Fruit fly (Drosophila melanogaster) whole organism, embryonic: ENCODE measurements around the gene Atg14.

Experiments used
- CG10979 ChIP-seq: fragments of 200-800 bp; sonication (Bioruptor generic); optimal IDR thresholded peaks from 2 replicates; lab custom pipeline; 2018; ENCODE audit warnings: missing biosample characterization, mild to moderate bottlenecking, missing genetic modification characterization, moderate library complexity
- CG11456 ChIP-seq: fragments of 200-800 bp; sonication (Bioruptor generic); IDR thresholded peaks from 3 replicates; pipeline ENCODE4 v1.3.6; 2022; ENCODE audit warnings: missing biosample characterization, missing genetic modification characterization
- CG14667 ChIP-seq: fragments of 200-800 bp; sonication (Bioruptor generic); IDR thresholded peaks from 2 replicates; pipeline ENCODE4 v1.3.6; 2022; ENCODE audit warnings: missing biosample characterization, missing genetic modification characterization
- CG14860 ChIP-seq: fragments of 200-800 bp; sonication (Bioruptor generic); IDR thresholded peaks from 3 replicates; pipeline ENCODE4 v1.3.6; 2022; ENCODE audit warnings: missing biosample characterization, missing genetic modification characterization; ENCODE audit not compliant: partially characterized antibody
- CG15696 ChIP-seq: fragments of 200-800 bp; sonication (Bioruptor generic); optimal IDR thresholded peaks from 2 replicates; lab custom pipeline; 2019; ENCODE audit warnings: missing biosample characterization, mild to moderate bottlenecking, missing genetic modification characterization, moderate library complexity
- CG1647 ChIP-seq: fragments of 200-800 bp; sonication (Bioruptor generic); optimal IDR thresholded peaks from 3 replicates; lab custom pipeline; 2016; ENCODE audit warnings: missing biosample characterization, missing genetic modification characterization
- CG17186 ChIP-seq: fragments of 200-800 bp; sonication (Bioruptor generic); optimal IDR thresholded peaks from 3 replicates; lab custom pipeline; 2017; ENCODE audit warnings: missing biosample characterization, missing genetic modification reagents, missing genetic modification characterization
- CG17612 ChIP-seq: fragments of 200-800 bp; sonication (Bioruptor generic); IDR thresholded peaks from 2 replicates; pipeline ENCODE4 v1.3.6; 2022; ENCODE audit warnings: missing biosample characterization, missing genetic modification characterization
- CG17829 ChIP-seq: fragments of 200-800 bp; optimal IDR thresholded peaks from 2 replicates; lab custom pipeline; 2019; ENCODE audit warnings: missing biosample characterization, mild to moderate bottlenecking, missing genetic modification characterization, moderate library complexity
- CG30431 ChIP-seq: fragments of 200-800 bp; sonication (Bioruptor generic); optimal IDR thresholded peaks from 2 replicates; lab custom pipeline; 2017; ENCODE audit warnings: missing biosample characterization, missing genetic modification characterization
- CG33213 ChIP-seq: fragments of 200-800 bp; sonication (Bioruptor generic); optimal IDR thresholded peaks from 3 replicates; lab custom pipeline; 2016; ENCODE audit warnings: missing biosample characterization, missing genetic modification characterization
- CG3407 ChIP-seq: fragments of 200-800 bp; sonication (Bioruptor generic); optimal IDR thresholded peaks from 2 replicates; lab custom pipeline; 2018; ENCODE audit warnings: missing biosample characterization, mild to moderate bottlenecking, missing genetic modification characterization
- CG5180 ChIP-seq: fragments of 200-800 bp; sonication (Bioruptor generic); optimal IDR thresholded peaks from 3 replicates; lab custom pipeline; 2017; ENCODE audit warnings: missing biosample characterization, missing genetic modification characterization, mild to moderate bottlenecking, moderate library complexity, missing genetic modification reagents
- CG7928 ChIP-seq: fragments of 200-800 bp; sonication (Bioruptor generic); optimal IDR thresholded peaks from 2 replicates; lab custom pipeline; 2017; ENCODE audit warnings: missing biosample characterization, mild to moderate bottlenecking, missing genetic modification characterization
- CG8388 ChIP-seq: fragments of 200-800 bp; sonication (Bioruptor generic); optimal IDR thresholded peaks from 2 replicates; lab custom pipeline; 2019; ENCODE audit warnings: missing biosample characterization, mild to moderate bottlenecking, missing genetic modification characterization, moderate library complexity
- CG8478 ChIP-seq: fragments of >200 bp; optimal IDR thresholded peaks from 2 replicates; lab custom pipeline; 2018
- CG8924 ChIP-seq: fragments of 200-800 bp; optimal IDR thresholded peaks from 3 replicates; lab custom pipeline; 2019; ENCODE audit warnings: missing biosample characterization, mild to moderate bottlenecking, missing genetic modification characterization, moderate library complexity
- CG9215 ChIP-seq: fragments of 200-800 bp; sonication (Bioruptor generic); IDR thresholded peaks from 2 replicates; pipeline ENCODE4 v1.3.6; 2022; ENCODE audit warnings: missing biosample characterization, missing genetic modification characterization
- Camta ChIP-seq: fragments of 200-800 bp; sonication (Bioruptor generic); optimal IDR thresholded peaks from 2 replicates; lab custom pipeline; 2016; ENCODE audit warnings: missing biosample characterization, missing genetic modification characterization
- Dbx ChIP-seq: fragments of 200-800 bp; sonication (Bioruptor generic); IDR thresholded peaks from 3 replicates; pipeline ENCODE4 v1.3.6; 2022; ENCODE audit warnings: missing biosample characterization, missing genetic modification characterization
- Dip3 ChIP-seq: fragments of 200-800 bp; sonication (Bioruptor generic); optimal IDR thresholded peaks from 3 replicates; lab custom pipeline; 2016; ENCODE audit warnings: missing biosample characterization, missing genetic modification characterization
- Drgx ChIP-seq: fragments of 200-800 bp; sonication (Bioruptor generic); IDR thresholded peaks from 2 replicates; pipeline ENCODE4 v1.3.6; 2022; ENCODE audit warnings: missing biosample characterization, missing genetic modification characterization
- Hr78 ChIP-seq, 2 experiments: fragments of 200-800 bp in 1 of 2; fragments of >200 bp in 1 of 2; sonication (Bioruptor generic) in 1 of 2; optimal IDR thresholded peaks; 2 replicates each; lab custom pipeline; 2017 to 2019; ENCODE audit warnings: missing biosample characterization in 2 of 2, missing genetic modification characterization in 2 of 2, mild to moderate bottlenecking in 1 of 2, moderate library complexity in 1 of 2
- Kr ChIP-seq: fragments of 200-800 bp; sonication (Bioruptor generic); optimal IDR thresholded peaks from 2 replicates; lab custom pipeline; 2017; ENCODE audit warnings: missing biosample characterization, mild to moderate bottlenecking, missing genetic modification characterization
- MESR4 ChIP-seq: fragments of 200-800 bp; sonication (Bioruptor generic); optimal IDR thresholded peaks from 2 replicates; lab custom pipeline; 2018; ENCODE audit warnings: missing biosample characterization, mild to moderate bottlenecking, missing genetic modification characterization, moderate library complexity
- Meics ChIP-seq: fragments of 200-800 bp; sonication (Bioruptor generic); optimal IDR thresholded peaks from 2 replicates; lab custom pipeline; 2017; ENCODE audit warnings: missing biosample characterization, mild to moderate bottlenecking, missing genetic modification characterization
- Opbp ChIP-seq: fragments of 200-800 bp; sonication (Bioruptor generic); IDR thresholded peaks from 3 replicates; pipeline ENCODE4 v1.3.6; 2022; ENCODE audit warnings: missing biosample characterization, missing genetic modification characterization; ENCODE audit not compliant: partially characterized antibody
- Ptx1 ChIP-seq: fragments of 200-800 bp; sonication (Bioruptor generic); IDR thresholded peaks from 2 replicates; pipeline ENCODE4 v1.3.6; 2022; ENCODE audit warnings: missing biosample characterization, missing genetic modification characterization
- Ssrp ChIP-seq: fragments of 200-800 bp; sonication (Bioruptor generic); optimal IDR thresholded peaks from 2 replicates; lab custom pipeline; 2018; ENCODE audit warnings: missing biosample characterization, mild to moderate bottlenecking, missing genetic modification characterization, moderate library complexity
- bbx ChIP-seq: fragments of 200-800 bp; sonication (Bioruptor generic); IDR thresholded peaks from 2 replicates; pipeline ENCODE4 v1.3.6; 2022; ENCODE audit warnings: missing biosample characterization, missing genetic modification characterization; ENCODE audit not compliant: partially characterized antibody
- crp ChIP-seq, 2 experiments: fragments of 200-800 bp; sonication (Bioruptor generic); optimal IDR thresholded peaks; 2 replicates in 1 of 2; 3 replicates in 1 of 2; lab custom pipeline; 2017; ENCODE audit warnings: missing biosample characterization in 2 of 2, missing genetic modification characterization in 2 of 2, mild to moderate bottlenecking in 1 of 2, moderate library complexity in 1 of 2
- emc ChIP-seq: fragments of 200-800 bp; sonication (Bioruptor generic); optimal IDR thresholded peaks from 2 replicates; lab custom pipeline; 2016; ENCODE audit warnings: missing biosample characterization, missing genetic modification characterization
- fd102C ChIP-seq: fragments of 200-800 bp; sonication (Bioruptor generic); optimal IDR thresholded peaks from 2 replicates; lab custom pipeline; 2018; ENCODE audit warnings: missing biosample characterization, mild to moderate bottlenecking, missing genetic modification characterization, moderate library complexity
- fru ChIP-seq: fragments of >200 bp; optimal IDR thresholded peaks from 2 replicates; lab custom pipeline; 2017
- ftz-f1 ChIP-seq: fragments of 200-800 bp; sonication (Bioruptor generic); optimal IDR thresholded peaks from 2 replicates; lab custom pipeline; 2016; ENCODE audit warnings: missing biosample characterization, missing genetic modification characterization
- fu2 ChIP-seq: fragments of 200-800 bp; sonication (Bioruptor generic); optimal IDR thresholded peaks from 2 replicates; lab custom pipeline; 2016; ENCODE audit warnings: missing biosample characterization, missing genetic modification characterization
- gcm ChIP-seq: fragments of 200-800 bp; sonication (Bioruptor generic); optimal IDR thresholded peaks from 2 replicates; lab custom pipeline; 2019; ENCODE audit warnings: missing biosample characterization, mild to moderate bottlenecking, missing genetic modification characterization, moderate library complexity
- gsb-n ChIP-seq: fragments of 200-800 bp; sonication (Bioruptor generic); optimal IDR thresholded peaks from 3 replicates; lab custom pipeline; 2018; ENCODE audit warnings: missing biosample characterization, mild to moderate bottlenecking, missing genetic modification characterization
- jigr1 ChIP-seq: fragments of 200-800 bp; sonication (Bioruptor generic); IDR thresholded peaks from 3 replicates; pipeline ENCODE4 v1.3.6; 2022; ENCODE audit warnings: missing biosample characterization, missing genetic modification characterization
- jing ChIP-seq: fragments of 200-800 bp; sonication (Bioruptor generic); optimal IDR thresholded peaks from 2 replicates; lab custom pipeline; 2018; ENCODE audit warnings: missing biosample characterization, mild to moderate bottlenecking, missing genetic modification characterization
- kah ChIP-seq: fragments of 200-800 bp; sonication (Bioruptor generic); optimal IDR thresholded peaks from 2 replicates; lab custom pipeline; 2018; ENCODE audit warnings: missing biosample characterization, mild to moderate bottlenecking, missing genetic modification characterization
- luna ChIP-seq: fragments of 200-800 bp; sonication (Bioruptor generic); optimal IDR thresholded peaks from 2 replicates; lab custom pipeline; 2016; ENCODE audit warnings: missing biosample characterization, missing genetic modification characterization
- peb ChIP-seq: fragments of 200-800 bp; sonication (Bioruptor generic); IDR thresholded peaks from 2 replicates; pipeline ENCODE4 v1.3.6; 2022; ENCODE audit warnings: missing biosample characterization, missing genetic modification characterization
- pros ChIP-seq: fragments of 200-800 bp; sonication (Bioruptor generic); optimal IDR thresholded peaks from 3 replicates; lab custom pipeline; 2019; ENCODE audit warnings: missing biosample characterization, mild to moderate bottlenecking, missing genetic modification characterization, moderate library complexity
- sc ChIP-seq, 3 experiments: fragments of >200 bp in 2 of 3; fragments of 200-800 bp in 1 of 3; sonication (Bioruptor generic) in 1 of 3; optimal IDR thresholded peaks; 2 replicates in 2 of 3; 3 replicates in 1 of 3; lab custom pipeline; 2017; ENCODE audit warnings: mild to moderate bottlenecking in 1 of 3, missing biosample characterization in 1 of 3, missing genetic modification characterization in 1 of 3, missing genetic modification reagents in 1 of 3
- sqz ChIP-seq: fragments of 200-800 bp; sonication (Bioruptor generic); optimal IDR thresholded peaks from 3 replicates; lab custom pipeline; 2018; ENCODE audit warnings: missing biosample characterization, mild to moderate bottlenecking, missing genetic modification characterization
- tin ChIP-seq: fragments of 200-800 bp; sonication (Bioruptor generic); optimal IDR thresholded peaks from 3 replicates; lab custom pipeline; 2016; ENCODE audit warnings: missing biosample characterization, missing genetic modification characterization
- tll ChIP-seq, 2 experiments: fragments of 200-800 bp in 1 of 2; fragments of >200 bp in 1 of 2; sonication (Bioruptor generic) in 1 of 2; optimal IDR thresholded peaks; 2 replicates each; lab custom pipeline; 2017 to 2019; ENCODE audit warnings: missing biosample characterization in 2 of 2, missing genetic modification characterization in 2 of 2, mild to moderate bottlenecking in 1 of 2, moderate library complexity in 1 of 2
- tx ChIP-seq: fragments of 200-800 bp; sonication (Bioruptor generic); optimal IDR thresholded peaks from 2 replicates; lab custom pipeline; 2016; ENCODE audit warnings: missing biosample characterization, missing genetic modification characterization
- yki ChIP-seq: fragments of >200 bp; optimal IDR thresholded peaks from 3 replicates; lab custom pipeline; 2018

Gene Atg14

DNA sequence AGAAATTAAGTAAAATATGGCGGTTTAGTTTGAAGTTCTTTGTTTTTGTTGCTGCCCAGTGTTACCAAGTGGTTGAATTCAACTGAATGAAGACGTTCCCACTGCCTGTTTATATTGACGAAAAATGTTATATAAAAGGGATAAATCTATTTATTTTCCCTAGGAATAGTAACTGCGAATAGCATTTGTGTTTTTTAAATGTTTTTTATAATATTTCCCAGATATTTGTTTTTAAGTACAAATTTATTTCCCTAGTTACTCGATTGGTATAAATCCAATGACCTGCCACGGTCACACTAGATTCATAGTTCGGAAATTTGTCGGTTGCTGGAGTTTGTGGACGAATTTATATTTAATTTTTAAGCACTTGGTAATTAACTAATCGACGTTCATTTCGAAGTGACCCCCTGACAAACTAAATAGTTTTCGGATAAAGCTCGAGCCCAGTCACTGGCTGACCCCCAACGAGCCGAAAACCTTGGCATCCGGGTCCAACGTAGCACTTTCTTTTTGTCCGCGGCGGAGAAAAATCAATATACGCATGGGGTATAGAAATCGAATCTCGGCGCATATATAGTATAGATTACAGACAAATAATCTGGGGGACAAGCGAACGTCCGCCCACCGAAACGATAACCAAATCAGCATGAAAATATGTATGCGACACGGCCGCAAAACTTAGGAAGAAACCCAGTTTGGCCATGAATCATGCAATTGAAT, 14.9 kb downstream of the Atg14 start, which contains the start of the genes dgt6 and Vha100-1 (continued):
- no peak for TF ChIP-seq CG14860 (GFP tag; lab: Robert Waterston, UW)
- TF ChIP-seq jigr1: no peak
- no peak for TF ChIP-seq peb (GFP tag; lab: Robert Waterston, UW)
- TF ChIP-seq CG11456 (GFP tag; lab: Robert Waterston, UW): no peak
- TF ChIP-seq Ptx1: no peak
- peak; percentile 43; the same call in 1 of the 3 replicates for TF ChIP-seq Dbx (GFP tag; lab: Robert Waterston, UW)
- no peak for TF ChIP-seq CG7928 (GFP tag; lab: Kevin White, UChicago)
- TF ChIP-seq pros (GFP tag; lab: Kevin White, UChicago): no peak
- peak; percentile 65 for TF ChIP-seq CG17829 (tag; lab: Kevin White, UChicago)
- no peak for TF ChIP-seq CG3407 (GFP tag; lab: Kevin White, UChicago)
- TF ChIP-seq fd102C (GFP tag; lab: Kevin White, UChicago): no peak
- TF ChIP-seq bbx (GFP tag; lab: Robert Waterston, UW): no peak
- TF ChIP-seq CG8388 (GFP tag; lab: Kevin White, UChicago): no peak
- TF ChIP-seq gsb-n (tag; lab: Kevin White, UChicago): no peak
- no peak for TF ChIP-seq Dip3
- no peak for TF ChIP-seq gcm (GFP tag; lab: Kevin White, UChicago)
- TF ChIP-seq kah (GFP tag; lab: Kevin White, UChicago): no peak
- TF ChIP-seq CG5180: no peak
- TF ChIP-seq CG8924 (tag; lab: Kevin White, UChicago): no peak
- TF ChIP-seq tll (GFP tag; optimal IDR thresholded peaks at IDR 0.05; lab: Kevin White, UChicago): no peak
- TF ChIP-seq sqz (GFP tag; lab: Kevin White, UChicago): no peak
- TF ChIP-seq Ssrp (tag; lab: Kevin White, UChicago): no peak
- TF ChIP-seq ftz-f1 (GFP tag; lab: Kevin White, UChicago): no peak
- no peak for TF ChIP-seq CG17612 (GFP tag; lab: Robert Waterston, UW)
- no peak for TF ChIP-seq fru (lab: Kevin White, UChicago)
- TF ChIP-seq CG14667: no peak
- TF ChIP-seq Opbp: no peak
- TF ChIP-seq Kr (GFP tag; lab: Kevin White, UChicago): no peak
- no peak for TF ChIP-seq tx (GFP tag; lab: Kevin White, UChicago)
- TF ChIP-seq Hr78 (GFP tag; optimal IDR thresholded peaks at IDR 0.05; lab: Kevin White, UChicago): no peak
- TF ChIP-seq Meics (GFP tag; lab: Kevin White, UChicago): peak; percentile 1
- peak in 1 of 2 experiments; percentile 9 for TF ChIP-seq crp (GFP tag; optimal IDR thresholded peaks at IDR 0.05; lab: Kevin White, UChicago)
- TF ChIP-seq CG33213 (GFP tag; lab: Kevin White, UChicago): no peak
- TF ChIP-seq Camta (GFP tag; lab: Kevin White, UChicago): no peak
- no peak for TF ChIP-seq Drgx
- no peak for TF ChIP-seq emc (GFP tag; lab: Kevin White, UChicago)
- TF ChIP-seq CG15696 (tag; lab: Kevin White, UChicago): peak; percentile 34
- no peak for TF ChIP-seq CG1647
- no peak for TF ChIP-seq luna (GFP tag; lab: Kevin White, UChicago)
- TF ChIP-seq MESR4 (GFP tag; lab: Kevin White, UChicago): peak; percentile 69
- no peak for TF ChIP-seq CG9215 (GFP tag; lab: Robert Waterston, UW)
- no peak for TF ChIP-seq fu2 (GFP tag; lab: Kevin White, UChicago)
- peak; percentile 27 for TF ChIP-seq tin (GFP tag; lab: Kevin White, UChicago)
- TF ChIP-seq sc (optimal IDR thresholded peaks at IDR 0.05; lab: Kevin White, UChicago): no peak
- no peak for TF ChIP-seq sc (GFP tag; optimal IDR thresholded peaks at IDR 0.05; lab: Kevin White, UChicago)
- no peak for TF ChIP-seq jing
- peak; percentile 6 for TF ChIP-seq CG17186 (GFP tag; lab: Kevin White, UChicago)
- TF ChIP-seq CG30431 (GFP tag; lab: Kevin White, UChicago): no peak
- no peak for TF ChIP-seq CG8478 (lab: Kevin White, UChicago)
- TF ChIP-seq CG10979 (tag; lab: Kevin White, UChicago): peak; percentile 9
- no peak for TF ChIP-seq yki (lab: Kevin White, UChicago)
